Worm (Caenorhabditis elegans): ENCODE data around the gene sdz-26.
A peak's percentile ranks its signal among the peaks of the same experiment; 100 is the strongest.

sdz-26 gene

DNA sequence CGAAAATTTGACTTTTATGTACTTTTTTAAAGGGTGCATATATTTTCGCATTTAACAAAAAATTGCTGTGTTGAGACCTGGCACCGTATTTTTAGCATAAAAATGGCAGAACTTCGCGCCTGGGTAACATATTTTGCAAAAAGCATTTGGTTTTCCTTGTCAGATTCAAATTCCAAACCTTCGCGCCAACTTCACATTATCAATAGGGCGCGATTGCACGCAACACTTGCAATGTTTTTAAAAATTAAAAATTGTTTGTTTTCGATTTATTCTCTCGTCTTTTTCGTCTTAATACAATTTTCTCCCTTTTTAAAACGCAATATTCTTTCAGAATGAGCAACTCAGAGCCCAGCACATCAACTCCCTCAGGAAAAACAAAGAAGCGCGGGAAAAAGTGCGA, 2.1 kb downstream of the sdz-26 start, which contains the start of gene mes-2 (continued):
- peak; percentile 77 for TF ChIP-seq lin-15B (tag; optimal IDR thresholded peaks at IDR 0.05)
- TF ChIP-seq ceh-82 (tag; optimal IDR thresholded peaks at IDR 0.05), result peak; percentile 80 to 92 (median 89)
- peak; percentile 24 for TF ChIP-seq ceh-90 (tag; optimal IDR thresholded peaks at IDR 0.05)
- TF ChIP-seq xbp-1 (tag; optimal IDR thresholded peaks at IDR 0.05), result peak; percentile 82
- peak; percentile 88 for TF ChIP-seq nhr-77 (tag; optimal IDR thresholded peaks at IDR 0.05)
- TF ChIP-seq F16B12.6 (tag; optimal IDR thresholded peaks at IDR 0.05), result peak; percentile 70
- TF ChIP-seq elt-3 (tag; optimal IDR thresholded peaks at IDR 0.05), result peak in 2 of 6 experiments; percentile 27 to 39
- TF ChIP-seq nhr-11 (tag; optimal IDR thresholded peaks at IDR 0.05), result peak; percentile 65
- TF ChIP-seq ztf-4 (tag; optimal IDR thresholded peaks at IDR 0.05), result peak; percentile 73
- no peak for TF ChIP-seq ets-5 (GFP tag; IDR thresholded peaks at IDR 0.05)
- peak; percentile 46; the same call in 1 of the 2 replicates for TF ChIP-seq ceh-88 (GFP tag; IDR thresholded peaks at IDR 0.05)
- TF ChIP-seq rnt-1 (tag; optimal IDR thresholded peaks at IDR 0.05), result peak; percentile 88
- peak; percentile 38 for TF ChIP-seq ceh-8 (GFP tag; optimal IDR thresholded peaks at IDR 0.05)
- no peak for TF ChIP-seq sup-37 (GFP tag; optimal IDR thresholded peaks at IDR 0.05)
- peak; percentile 83 for TF ChIP-seq tbx-2 (tag; optimal IDR thresholded peaks at IDR 0.05)
- no peak for TF ChIP-seq nhr-12 (tag; optimal IDR thresholded peaks at IDR 0.05)
- TF ChIP-seq mab-9 (GFP tag; IDR thresholded peaks at IDR 0.05), result 0 out of 2 replicates have a peak, but pooled peaks have one; percentile 31
- no peak for TF ChIP-seq unc-98 (GFP tag; IDR thresholded peaks at IDR 0.05)
- TF ChIP-seq nhr-90 (tag; optimal IDR thresholded peaks at IDR 0.05; ENCODE audit: poor library complexity), result peak; percentile 86
- TF ChIP-seq snpc-4 (tag; optimal IDR thresholded peaks at IDR 0.05), result peak; percentile 77
- peak; percentile 76 for TF ChIP-seq unc-86 (tag; optimal IDR thresholded peaks at IDR 0.05)
- no peak for TF ChIP-seq hlh-4 (tag; optimal IDR thresholded peaks at IDR 0.05)
- TF ChIP-seq egl-13 (tag; optimal IDR thresholded peaks at IDR 0.05), result peak; percentile 43
- no peak for TF ChIP-seq tlp-1 (tag; optimal IDR thresholded peaks at IDR 0.05)
- peak; percentile 83 for TF ChIP-seq nhr-85 (tag)
- TF ChIP-seq unc-30 (tag; optimal IDR thresholded peaks at IDR 0.05), result no peak
- TF ChIP-seq swsn-7 (tag; optimal IDR thresholded peaks at IDR 0.05), result peak; percentile 80
- no peak for TF ChIP-seq egl-27 (tag; optimal IDR thresholded peaks at IDR 0.05)
- peak; percentile 72 for TF ChIP-seq irx-1 (tag; optimal IDR thresholded peaks at IDR 0.05)
- peak; percentile 90 to 93 for TF ChIP-seq lsy-2 (tag; optimal IDR thresholded peaks at IDR 0.05)
- peak; percentile 35 for TF ChIP-seq elt-2 (tag; optimal IDR thresholded peaks at IDR 0.05)
- TF ChIP-seq mef-2 (tag; optimal IDR thresholded peaks at IDR 0.05), result no peak
- TF ChIP-seq nhr-84 (tag; optimal IDR thresholded peaks at IDR 0.05), result no peak
- peak; percentile 79 for TF ChIP-seq fos-1 (tag; optimal IDR thresholded peaks at IDR 0.05)
- peak; percentile 21 for TF ChIP-seq nhr-237 (tag; optimal IDR thresholded peaks at IDR 0.05)
- TF ChIP-seq fkh-4 (tag; optimal IDR thresholded peaks at IDR 0.05; ENCODE audit: borderline replicate concordance), result no peak
- TF ChIP-seq nhr-71 (tag; optimal IDR thresholded peaks at IDR 0.05), result peak; percentile 89
- peak; percentile 80 for TF ChIP-seq nhr-20 (tag; optimal IDR thresholded peaks at IDR 0.05)
- no peak for TF ChIP-seq efl-3 (GFP tag; optimal IDR thresholded peaks at IDR 0.05)
- TF ChIP-seq C16A3.4 (tag; optimal IDR thresholded peaks at IDR 0.05), result peak; percentile 93
- peak; percentile 49 for TF ChIP-seq lin-39 (tag; optimal IDR thresholded peaks at IDR 0.05)
- TF ChIP-seq ama-1 (optimal IDR thresholded peaks at IDR 0.05), result no peak
- no peak for TF ChIP-seq ces-1 (GFP tag; optimal IDR thresholded peaks at IDR 0.05)
- TF ChIP-seq lin-14 (GFP tag; optimal IDR thresholded peaks at IDR 0.05), result no peak
- peak in 1 of 2 experiments; percentile 78 for TF ChIP-seq mdl-1 (tag; optimal IDR thresholded peaks at IDR 0.05)
- no peak for TF ChIP-seq unc-62 (GFP tag; optimal IDR thresholded peaks at IDR 0.05)
- peak; percentile 26 for TF ChIP-seq C04F5.9 (tag; optimal IDR thresholded peaks at IDR 0.05)
- TF ChIP-seq mep-1 (tag; optimal IDR thresholded peaks at IDR 0.05), result peak; percentile 86

Measured in whole organism, L1 larva.